ENCODE assay signal across 1 fruit fly cellular context in the genomic region with DNA sequence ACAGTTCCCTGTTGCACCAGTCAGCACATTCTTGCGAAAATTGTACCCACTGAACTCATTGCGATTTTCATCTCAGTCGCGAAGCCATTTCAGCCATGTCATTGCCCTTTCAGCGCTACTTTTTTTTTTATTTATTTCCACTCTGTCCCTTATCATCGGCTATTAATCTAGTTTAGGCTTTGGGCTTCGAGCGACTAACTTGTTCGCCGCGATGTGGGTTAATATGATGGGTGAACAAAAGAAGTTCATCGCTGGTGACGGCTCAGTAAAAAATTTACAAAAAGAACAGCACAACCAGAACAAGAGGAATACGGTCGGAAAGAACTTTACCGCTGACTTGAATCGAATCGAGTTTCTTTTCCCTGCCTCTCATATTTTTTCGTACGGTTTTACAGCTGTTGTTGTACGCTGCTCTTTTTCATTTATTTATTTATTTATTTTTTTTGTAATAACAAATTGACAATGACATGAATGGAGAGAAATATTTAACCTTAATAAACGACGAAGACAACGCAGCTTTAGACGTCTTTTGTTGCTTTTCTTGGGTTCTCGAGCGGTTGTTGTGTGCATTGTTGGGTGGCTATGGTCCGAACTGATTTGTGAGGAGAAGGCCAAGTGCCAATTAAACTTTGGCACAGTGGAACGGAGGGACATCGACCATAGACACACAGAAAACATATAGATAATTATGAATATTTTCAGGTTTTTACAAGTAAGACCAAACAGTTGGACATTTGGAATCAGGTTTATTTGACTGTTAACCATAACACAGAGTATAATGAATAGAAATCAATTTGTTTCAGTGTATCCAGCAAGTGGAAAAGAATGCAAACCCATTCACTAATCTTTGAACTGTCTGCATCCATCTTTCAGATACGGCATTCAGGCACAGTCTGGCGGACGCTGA.
TF ChIP-seq lines count a peak whose summit lies in the region.

No protein-coding gene starts in this region.

TF ChIP-seq in whole organism, prepupa, 60 proteins besides CTCF, POLR2A, EP300 and RAD21 (continued from another document):
- TF ChIP-seq CG3032 (tag; optimal IDR thresholded peaks at IDR 0.05; lab: Kevin White, UChicago) (peak; percentile 52), topi (GFP tag; optimal IDR thresholded peaks at IDR 0.05; lab: Kevin White, UChicago) (no peak), acj6 (GFP tag; optimal IDR thresholded peaks at IDR 0.05; lab: Kevin White, UChicago) (peak; percentile 4), Blimp-1 (GFP tag; optimal IDR thresholded peaks at IDR 0.05; lab: Kevin White, UChicago) (no peak), CG10631 (GFP tag; optimal IDR thresholded peaks at IDR 0.05; lab: Kevin White, UChicago) (peak; percentile 1), Hr4 (GFP tag; optimal IDR thresholded peaks at IDR 0.05; lab: Kevin White, UChicago) (no peak), dsx (GFP tag; optimal IDR thresholded peaks at IDR 0.05; lab: Kevin White, UChicago; ENCODE audit: poor library complexity, severe bottlenecking) (peak; percentile 51), Hr39 (GFP tag; optimal IDR thresholded peaks at IDR 0.05; lab: Kevin White, UChicago) (no peak), CG6854 (GFP tag; optimal IDR thresholded peaks at IDR 0.05; lab: Kevin White, UChicago) (no peak), CG6808 (GFP tag; optimal IDR thresholded peaks at IDR 0.05; lab: Kevin White, UChicago) (peak; percentile 57), vri (GFP tag; optimal IDR thresholded peaks at IDR 0.05; lab: Kevin White, UChicago) (no peak), Sox14 (GFP tag; optimal IDR thresholded peaks at IDR 0.05; lab: Kevin White, UChicago) (no peak), svp (GFP tag; lab: Kevin White, UChicago) (peak; percentile 67), cyc (GFP tag; optimal IDR thresholded peaks at IDR 0.05; lab: Kevin White, UChicago) (no peak), CG3919 (GFP tag; optimal IDR thresholded peaks at IDR 0.05; lab: Kevin White, UChicago) (peak; percentile 28), CG8119 (GFP tag; IDR thresholded peaks at IDR 0.05; lab: Robert Waterston, UW) (no peak), Hr38 (GFP tag; optimal IDR thresholded peaks at IDR 0.05; lab: Kevin White, UChicago) (no peak), eg (GFP tag; IDR thresholded peaks at IDR 0.05; lab: Robert Waterston, UW) (no peak), CG31627 (GFP tag; optimal IDR thresholded peaks at IDR 0.05; lab: Kevin White, UChicago) (no peak), Gug (GFP tag; IDR thresholded peaks at IDR 0.05; lab: Robert Waterston, UW) (no peak), Sox15 (GFP tag; optimal IDR thresholded peaks at IDR 0.05; lab: Kevin White, UChicago) (no peak), salr (GFP tag; optimal IDR thresholded peaks at IDR 0.05; lab: Kevin White, UChicago) (no peak), Ets96B (tag; optimal IDR thresholded peaks at IDR 0.05; lab: Kevin White, UChicago) (peak; percentile 44), dac (GFP tag; optimal IDR thresholded peaks at IDR 0.05; lab: Kevin White, UChicago) (no peak), Sox102F (GFP tag; optimal IDR thresholded peaks at IDR 0.05; lab: Kevin White, UChicago) (no peak), pdm3 (GFP tag; optimal IDR thresholded peaks at IDR 0.05; lab: Kevin White, UChicago) (no peak), CG1621 (tag; optimal IDR thresholded peaks at IDR 0.05; lab: Kevin White, UChicago) (no peak)
